Worm (Caenorhabditis elegans): Measurements from ENCODE around the gene grd-8.

DNA sequence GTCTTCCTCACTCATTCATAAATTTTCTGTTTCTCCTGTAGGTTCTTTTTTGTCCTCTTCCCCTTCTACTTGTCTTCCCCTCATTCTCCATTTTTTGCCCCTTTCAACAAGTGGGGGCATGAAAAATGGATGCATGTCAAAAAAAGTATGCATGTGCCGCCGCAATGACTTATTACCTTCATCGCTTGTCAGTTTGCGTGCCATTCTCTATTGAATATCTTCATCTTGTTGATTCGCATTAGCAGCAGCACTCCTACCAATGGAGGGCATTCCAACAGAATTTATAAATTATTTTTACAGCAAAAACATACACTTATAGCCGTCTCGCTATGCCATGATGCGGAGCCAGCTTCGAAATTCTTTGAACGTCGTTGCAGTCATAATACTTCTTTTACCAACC lies 48.9 kb downstream of the grd-8 start, which contains the start of gene F40A3.1:
- TF ChIP-seq mml-1 (tag; optimal IDR thresholded peaks at IDR 0.05): no peak
- TF ChIP-seq nfya-1 (tag; optimal IDR thresholded peaks at IDR 0.05; ENCODE audit: insufficient read depth): no peak
- TF ChIP-seq ztf-4 (tag; optimal IDR thresholded peaks at IDR 0.05): no peak
- TF ChIP-seq ceh-9 (tag; optimal IDR thresholded peaks at IDR 0.05): no peak
- peak; percentile 52 for TF ChIP-seq lin-39 (tag; optimal IDR thresholded peaks at IDR 0.05)
- TF ChIP-seq ztf-11 (tag; optimal IDR thresholded peaks at IDR 0.05): no peak
- TF ChIP-seq fkh-2 (tag; optimal IDR thresholded peaks at IDR 0.05): no peak
- no peak for TF ChIP-seq daf-12 (tag; optimal IDR thresholded peaks at IDR 0.05)
- no peak for TF ChIP-seq unc-39 (tag; optimal IDR thresholded peaks at IDR 0.05)
- TF ChIP-seq zag-1 (tag; optimal IDR thresholded peaks at IDR 0.05): no peak
